Worm (Caenorhabditis elegans) whole organism, L4 larva: ENCODE results near the gene oac-15.

ENCODE experiments used
- ZK546.5 ChIP-seq, 2 experiments: sonication (generic microtip); optimal IDR thresholded peaks; 2 replicates each; lab custom pipeline; 2017; ENCODE audit warnings: missing biosample characterization in 2 of 2, missing genetic modification characterization in 2 of 2
- fkh-10 ChIP-seq: fragments of 150-350 bp; optimal IDR thresholded peaks from 2 replicates; lab custom pipeline; 2014; ENCODE audit warnings: missing biosample characterization, missing genetic modification reagents, missing genetic modification characterization
- lin-39 ChIP-seq: fragments of 150-350 bp; optimal IDR thresholded peaks from 2 replicates; lab custom pipeline; 2014; ENCODE audit warnings: missing biosample characterization, missing genetic modification reagents, missing genetic modification characterization
- mdt-29 ChIP-seq: fragments of 200-800 bp; sonication (Bioruptor generic); IDR thresholded peaks from 2 replicates; pipeline ENCODE4 v1.3.6; 2022; ENCODE audit warnings: missing genetic modification reagents, missing genetic modification characterization, missing compliant biosample characterization
- nhr-237 ChIP-seq: sonication (generic microtip); optimal IDR thresholded peaks from 2 replicates; lab custom pipeline; 2017; ENCODE audit warnings: missing biosample characterization, missing genetic modification characterization
- nhr-25 ChIP-seq: sonication (generic microtip); optimal IDR thresholded peaks from 2 replicates; lab custom pipeline; 2017; ENCODE audit warnings: missing genetic modification characterization, mild to moderate bottlenecking, missing compliant biosample characterization, antibody characterized with exemption, moderate library complexity, borderline replicate concordance; ENCODE audit not compliant: insufficient read depth
- nhr-28 ChIP-seq: fragments of 150-350 bp; optimal IDR thresholded peaks from 2 replicates; lab custom pipeline; 2014; ENCODE audit warnings: missing biosample characterization, missing genetic modification characterization
- pha-4 ChIP-seq, 2 experiments: fragments of 150-350 bp in 1 of 2; fragments of 200-800 bp in 1 of 2; sonication (Bioruptor generic) in 1 of 2; IDR thresholded peaks in 1 of 2; optimal IDR thresholded peaks in 1 of 2; 2 replicates each; pipeline versions ENCODE4 v1.3.6 to Lab custom; 2014 to 2022; ENCODE audit warnings: missing genetic modification characterization in 2 of 2, missing genetic modification reagents in 2 of 2, missing biosample characterization in 1 of 2, missing compliant biosample characterization in 1 of 2
- spr-3 ChIP-seq: fragments of 200-800 bp; sonication (Bioruptor generic); optimal IDR thresholded peaks from 2 replicates; lab custom pipeline; 2018; ENCODE audit warnings: mild to moderate bottlenecking, missing genetic modification characterization, missing compliant biosample characterization
- tag-97 ChIP-seq: fragments of 200-800 bp; sonication (Bioruptor generic); IDR thresholded peaks from 2 replicates; pipeline ENCODE4 v1.3.6; 2022; ENCODE audit warnings: missing genetic modification characterization, missing compliant biosample characterization
- unc-39 ChIP-seq: sonication (generic microtip); optimal IDR thresholded peaks from 2 replicates; lab custom pipeline; 2017; ENCODE audit warnings: missing biosample characterization, missing genetic modification characterization
- zip-2 ChIP-seq: fragments of 150-350 bp; optimal IDR thresholded peaks from 2 replicates; lab custom pipeline; 2014; ENCODE audit warnings: missing biosample characterization, missing genetic modification characterization

ce11 chrV:16249105-16249504 lies 39.4 kb upstream of the oac-15 start:
- no peak for TF ChIP-seq nhr-28 (tag; lab: Kevin White, UChicago)
- TF ChIP-seq tag-97 (GFP tag; lab: Robert Waterston, UW): no peak
- no peak for TF ChIP-seq lin-39 (tag; lab: Kevin White, UChicago)
- no peak for TF ChIP-seq pha-4 (GFP tag; IDR thresholded peaks at IDR 0.05; lab: Robert Waterston, UW)
- TF ChIP-seq pha-4 (tag; optimal IDR thresholded peaks at IDR 0.05; lab: Kevin White, UChicago): no peak
- no peak for TF ChIP-seq mdt-29
- TF ChIP-seq ZK546.5 (tag; optimal IDR thresholded peaks at IDR 0.05; lab: Kevin White, UChicago): no peak
- no peak for TF ChIP-seq nhr-237 (tag; lab: Kevin White, UChicago)
- no peak for TF ChIP-seq unc-39
- TF ChIP-seq nhr-25 (tag; lab: Kevin White, UChicago): no peak
- no peak for TF ChIP-seq fkh-10 (GFP tag; lab: Kevin White, UChicago)
- no peak for TF ChIP-seq spr-3 (GFP tag; lab: Kevin White, UChicago)
- no peak for TF ChIP-seq zip-2 (tag; lab: Kevin White, UChicago)
